Fruit fly (Drosophila melanogaster): ENCODE data around the gene PolZ2.

The PolZ2 gene

dm6 chr3R:5624115-5624878 lies 35.6 kb downstream of the PolZ2 start, which contains the start of the genes Dph4, Spec2 and RpL13A (continued):
- TF ChIP-seq Adf1 (GFP tag; IDR thresholded peaks at IDR 0.05) (no peak), HLH4C (GFP tag; IDR thresholded peaks at IDR 0.05; ENCODE audit: partially characterized antibody) (no peak), Spps (tag; optimal IDR thresholded peaks at IDR 0.05) (peak; percentile 62), inv (GFP tag; IDR thresholded peaks at IDR 0.05; ENCODE audit: partially characterized antibody) (no peak), CG10959 (GFP tag; IDR thresholded peaks at IDR 0.05) (no peak), Ada2b (GFP tag; IDR thresholded peaks at IDR 0.05) (no peak), zf30C (GFP tag; optimal IDR thresholded peaks at IDR 0.05) (peak; percentile 59), CG15696 (tag; optimal IDR thresholded peaks at IDR 0.05) (peak; percentile 50), CG30403 (GFP tag; optimal IDR thresholded peaks at IDR 0.05) (peak; percentile 83), MESR4 (GFP tag; optimal IDR thresholded peaks at IDR 0.05) (peak; percentile 100), Trl (optimal IDR thresholded peaks at IDR 0.05) (no peak), Trl (GFP tag; optimal IDR thresholded peaks at IDR 0.05) (peak; percentile 94), pum (GFP tag; optimal IDR thresholded peaks at IDR 0.05) (peak; percentile 69), trh (GFP tag; optimal IDR thresholded peaks at IDR 0.05) (peak; percentile 69), Dip3 (GFP tag; optimal IDR thresholded peaks at IDR 0.05) (peak; percentile 89), nmo (GFP tag; optimal IDR thresholded peaks at IDR 0.05) (peak; percentile 86), CG9215 (GFP tag; IDR thresholded peaks at IDR 0.05) (no peak), nerfin-1 (tag; optimal IDR thresholded peaks at IDR 0.05) (peak; percentile 89), jumu (GFP tag; optimal IDR thresholded peaks at IDR 0.05) (peak; percentile 81), Nf-YC (tag; optimal IDR thresholded peaks at IDR 0.05) (peak; percentile 83), CG8478 (optimal IDR thresholded peaks at IDR 0.05) (peak; percentile 69), Atf-2 (GFP tag; optimal IDR thresholded peaks at IDR 0.05) (peak; percentile 88), fu2 (GFP tag; optimal IDR thresholded peaks at IDR 0.05) (peak; percentile 88), bigmax (GFP tag; optimal IDR thresholded peaks at IDR 0.05) (peak; percentile 82), Nf-YA (GFP tag; IDR thresholded peaks at IDR 0.05) (no peak), CG13775 (GFP tag; optimal IDR thresholded peaks at IDR 0.05) (peak; percentile 97), CG17359 (tag; optimal IDR thresholded peaks at IDR 0.05) (peak; percentile 88), ERR (GFP tag; optimal IDR thresholded peaks at IDR 0.05) (peak; percentile 81), danr (GFP tag; IDR thresholded peaks at IDR 0.05) (no peak), amos (GFP tag; IDR thresholded peaks at IDR 0.05; ENCODE audit: partially characterized antibody) (no peak), CG11696 (GFP tag; IDR thresholded peaks at IDR 0.05) (no peak), tup (GFP tag; optimal IDR thresholded peaks at IDR 0.05) (peak; percentile 74), lilli (GFP tag; optimal IDR thresholded peaks at IDR 0.05) (peak; percentile 87), ranshi (GFP tag; IDR thresholded peaks at IDR 0.05) (no peak), CG14965 (GFP tag; optimal IDR thresholded peaks at IDR 0.05; ENCODE audit: borderline replicate concordance) (peak; percentile 83), Nf-YB (GFP tag; optimal IDR thresholded peaks at IDR 0.05) (peak; percentile 80), Awh (GFP tag; IDR thresholded peaks at IDR 0.05) (no peak), ems (GFP tag; optimal IDR thresholded peaks at IDR 0.05) (peak; percentile 88), CG31224 (GFP tag; IDR thresholded peaks at IDR 0.05) (no peak), CG3726 (GFP tag; IDR thresholded peaks at IDR 0.05) (no peak), Dek (tag; optimal IDR thresholded peaks at IDR 0.05) (peak; percentile 81), CG30431 (GFP tag; optimal IDR thresholded peaks at IDR 0.05) (peak; percentile 86), CG1647 (GFP tag; optimal IDR thresholded peaks at IDR 0.05) (peak; percentile 82), knrl (GFP tag; IDR thresholded peaks at IDR 0.05; ENCODE audit: partially characterized antibody) (no peak), CG16863 (GFP tag; optimal IDR thresholded peaks at IDR 0.05) (peak; percentile 86), Optix (GFP tag; IDR thresholded peaks at IDR 0.05) (no peak), CG3281 (GFP tag; optimal IDR thresholded peaks at IDR 0.05) (peak; percentile 96), Hr3 (GFP tag; optimal IDR thresholded peaks at IDR 0.05) (peak; percentile 73), Ssrp (tag; optimal IDR thresholded peaks at IDR 0.05) (peak; percentile 48), CG4617 (GFP tag; optimal IDR thresholded peaks at IDR 0.05; ENCODE audit: borderline replicate concordance) (peak; percentile 83), emc (GFP tag; optimal IDR thresholded peaks at IDR 0.05) (peak; percentile 93)

Data from whole organism, embryonic.